Worm (Caenorhabditis elegans) whole organism, L1 larva: ENCODE measurements around the gene C53C11.5.

Experiments used
- C04F5.9 ChIP-seq: sonication (generic microtip); optimal IDR thresholded peaks from 2 replicates; lab custom pipeline; 2016; ENCODE audit warnings: missing genetic modification characterization, missing compliant biosample characterization
- aly-2 ChIP-seq: fragments of 150-350 bp; optimal IDR thresholded peaks from 2 replicates; lab custom pipeline; 2014; ENCODE audit warnings: missing biosample characterization, missing genetic modification characterization
- ama-1 ChIP-seq: fragments of 150-350 bp; optimal IDR thresholded peaks from 2 replicates; lab custom pipeline; 2014
- blmp-1 ChIP-seq: fragments of 150-350 bp; optimal IDR thresholded peaks from 2 replicates; lab custom pipeline; 2014; ENCODE audit warnings: missing biosample characterization, missing genetic modification characterization
- ceh-63 ChIP-seq: fragments of 200-800 bp; sonication (Bioruptor generic); optimal IDR thresholded peaks from 2 replicates; lab custom pipeline; 2018; ENCODE audit warnings: mild to moderate bottlenecking, missing genetic modification characterization, missing compliant biosample characterization
- ceh-8 ChIP-seq: fragments of 200-800 bp; sonication (Bioruptor generic); optimal IDR thresholded peaks from 2 replicates; lab custom pipeline; 2018; ENCODE audit warnings: mild to moderate bottlenecking, missing genetic modification characterization, moderate library complexity, missing compliant biosample characterization
- ces-1 ChIP-seq: fragments of 150-350 bp; optimal IDR thresholded peaks from 2 replicates; lab custom pipeline; 2014; ENCODE audit warnings: missing biosample characterization, missing genetic modification reagents, missing genetic modification characterization
- dpl-1 ChIP-seq, 3 experiments: fragments of 150-350 bp in 2 of 3; sonication (generic microtip) in 1 of 3; optimal IDR thresholded peaks; 2 replicates each; lab custom pipeline; 2014 to 2017; ENCODE audit warnings: missing biosample characterization in 3 of 3, missing genetic modification characterization in 3 of 3, missing genetic modification reagents in 3 of 3
- efl-1 ChIP-seq, 4 experiments: fragments of 150-350 bp; optimal IDR thresholded peaks in 3 of 4; peaks in 1 of 4; 1 replicate in 1 of 4; 2 replicates in 3 of 4; lab custom pipeline; 2014; ENCODE audit warnings: missing biosample characterization in 2 of 4, missing genetic modification characterization in 2 of 4, missing genetic modification reagents in 2 of 4
- egl-13 ChIP-seq: sonication (generic microtip); optimal IDR thresholded peaks from 2 replicates; lab custom pipeline; 2016; ENCODE audit warnings: missing genotype, missing genetic modification reagents, missing genetic modification characterization, missing compliant biosample characterization
- elt-2 ChIP-seq: sonication (generic microtip); optimal IDR thresholded peaks from 2 replicates; lab custom pipeline; 2016; ENCODE audit warnings: missing genetic modification characterization, mild to moderate bottlenecking, inconsistent platforms, missing compliant biosample characterization, missing genetic modification reagents
- elt-3 ChIP-seq, 6 experiments: fragments of 150-350 bp in 1 of 6; sonication (generic microtip); optimal IDR thresholded peaks; 2 replicates each; lab custom pipeline; 2017 to 2018; ENCODE audit warnings: missing biosample characterization in 6 of 6, missing genetic modification characterization in 6 of 6, inconsistent platforms in 1 of 6
- ets-5 ChIP-seq: fragments of 200-800 bp; sonication (Bioruptor generic); IDR thresholded peaks from 2 replicates; pipeline ENCODE4 v1.3.6; 2022; ENCODE audit warnings: missing genetic modification characterization, missing compliant biosample characterization
- fkh-10 ChIP-seq: sonication (generic microtip); optimal IDR thresholded peaks from 2 replicates; lab custom pipeline; 2017; ENCODE audit warnings: missing biosample characterization, missing genetic modification reagents, missing genetic modification characterization
- fos-1 ChIP-seq: fragments of 150-350 bp; optimal IDR thresholded peaks from 2 replicates; lab custom pipeline; 2014; ENCODE audit warnings: missing biosample characterization, missing genetic modification characterization
- hpl-2 ChIP-seq: fragments of 150-350 bp; optimal IDR thresholded peaks from 2 replicates; lab custom pipeline; 2014; ENCODE audit warnings: missing biosample characterization, missing genetic modification reagents, missing genetic modification characterization
- irx-1 ChIP-seq: sonication (generic microtip); optimal IDR thresholded peaks from 2 replicates; lab custom pipeline; 2016; ENCODE audit warnings: missing genetic modification characterization, missing compliant biosample characterization
- isw-1 ChIP-seq: fragments of 200-800 bp; sonication (Bioruptor generic); IDR thresholded peaks from 2 replicates; pipeline ENCODE4 v1.3.6; 2022; ENCODE audit warnings: missing genetic modification characterization, missing compliant biosample characterization
- jun-1 ChIP-seq: fragments of 150-350 bp; optimal IDR thresholded peaks from 2 replicates; lab custom pipeline; 2014; ENCODE audit warnings: missing biosample characterization, missing genetic modification reagents, missing genetic modification characterization
- lin-13 ChIP-seq: fragments of 150-350 bp; optimal IDR thresholded peaks from 2 replicates; lab custom pipeline; 2014; ENCODE audit warnings: missing biosample characterization, missing genetic modification reagents, missing genetic modification characterization
- lin-14 ChIP-seq: fragments of 200-800 bp; sonication (Bioruptor generic); optimal IDR thresholded peaks from 2 replicates; lab custom pipeline; 2018; ENCODE audit warnings: mild to moderate bottlenecking, missing genetic modification characterization, moderate library complexity, missing compliant biosample characterization
- lin-15B ChIP-seq: fragments of 150-350 bp; sonication (generic microtip); optimal IDR thresholded peaks from 3 replicates; lab custom pipeline; 2014; ENCODE audit warnings: missing biosample characterization, missing genetic modification characterization
- lin-35 ChIP-seq, 2 experiments: fragments of 150-350 bp; optimal IDR thresholded peaks; 2 replicates each; lab custom pipeline; 2014; ENCODE audit warnings: missing biosample characterization in 2 of 2, missing genetic modification characterization in 2 of 2, missing genetic modification reagents in 2 of 2
- mdl-1 ChIP-seq, 2 experiments: fragments of 150-350 bp; optimal IDR thresholded peaks; 2 replicates each; lab custom pipeline; 2014 to 2017; ENCODE audit warnings: missing biosample characterization in 2 of 2, missing genetic modification characterization in 2 of 2, inconsistent platforms in 1 of 2
- nhr-11 ChIP-seq: fragments of 150-350 bp; optimal IDR thresholded peaks from 2 replicates; lab custom pipeline; 2014; ENCODE audit warnings: missing biosample characterization, missing genetic modification characterization
- nhr-19 ChIP-seq: fragments of 200-800 bp; sonication (Bioruptor generic); conservative IDR thresholded peaks from 2 replicates; pipeline ENCODE4 v1.3.6; 2022; ENCODE audit warnings: missing genetic modification characterization, missing compliant biosample characterization
- nhr-237 ChIP-seq: fragments of 150-350 bp; optimal IDR thresholded peaks from 2 replicates; lab custom pipeline; 2014; ENCODE audit warnings: missing biosample characterization, missing genetic modification characterization
- nhr-28 ChIP-seq: fragments of 150-350 bp; optimal IDR thresholded peaks from 2 replicates; lab custom pipeline; 2014; ENCODE audit warnings: missing biosample characterization, missing genetic modification characterization
- nhr-71 ChIP-seq: sonication (generic microtip); optimal IDR thresholded peaks from 2 replicates; lab custom pipeline; 2016; ENCODE audit warnings: mild to moderate bottlenecking, missing genetic modification characterization, moderate library complexity, missing compliant biosample characterization
- nhr-76 ChIP-seq: sonication (generic microtip); optimal IDR thresholded peaks from 2 replicates; lab custom pipeline; 2017; ENCODE audit warnings: missing biosample characterization, missing genetic modification characterization
- nhr-77 ChIP-seq: fragments of 150-350 bp; optimal IDR thresholded peaks from 2 replicates; lab custom pipeline; 2014; ENCODE audit warnings: missing biosample characterization, missing genetic modification characterization
- pax-3 ChIP-seq: fragments of 200-800 bp; sonication (Bioruptor generic); optimal IDR thresholded peaks from 2 replicates; lab custom pipeline; 2018; ENCODE audit warnings: mild to moderate bottlenecking, missing genetic modification characterization, moderate library complexity, missing compliant biosample characterization
- rnt-1 ChIP-seq: sonication (generic microtip); optimal IDR thresholded peaks from 2 replicates; lab custom pipeline; 2016; ENCODE audit warnings: mild to moderate bottlenecking, missing genetic modification characterization, moderate library complexity, missing compliant biosample characterization
- snpc-4 ChIP-seq: fragments of 150-350 bp; optimal IDR thresholded peaks from 2 replicates; lab custom pipeline; 2014; ENCODE audit warnings: missing biosample characterization, missing genetic modification characterization
- snu-23 ChIP-seq: sonication (generic microtip); optimal IDR thresholded peaks from 2 replicates; lab custom pipeline; 2016; ENCODE audit warnings: missing genetic modification characterization, missing compliant biosample characterization
- sox-4 ChIP-seq: sonication (generic microtip); optimal IDR thresholded peaks from 2 replicates; lab custom pipeline; 2016; ENCODE audit warnings: missing genetic modification characterization, missing compliant biosample characterization
- sup-37 ChIP-seq: fragments of 200-800 bp; sonication (Bioruptor generic); optimal IDR thresholded peaks from 2 replicates; lab custom pipeline; 2018; ENCODE audit warnings: mild to moderate bottlenecking, missing genetic modification characterization, missing compliant biosample characterization
- tlp-1 ChIP-seq: fragments of 150-350 bp; optimal IDR thresholded peaks from 2 replicates; lab custom pipeline; 2014; ENCODE audit warnings: missing biosample characterization, missing genetic modification characterization
- unc-130 ChIP-seq: fragments of 150-350 bp; optimal IDR thresholded peaks from 2 replicates; lab custom pipeline; 2017; ENCODE audit warnings: missing biosample characterization, missing genetic modification characterization, inconsistent platforms
- unc-30 ChIP-seq: sonication (generic microtip); optimal IDR thresholded peaks from 2 replicates; lab custom pipeline; 2017; ENCODE audit warnings: missing biosample characterization, missing genetic modification characterization
- unc-86 ChIP-seq: sonication (generic microtip); optimal IDR thresholded peaks from 2 replicates; lab custom pipeline; 2016; ENCODE audit warnings: missing genetic modification characterization, missing compliant biosample characterization
- ztf-11 ChIP-seq, 2 experiments: sonication (generic microtip); optimal IDR thresholded peaks; 2 replicates each; lab custom pipeline; 2016 to 2017; ENCODE audit warnings: missing genetic modification characterization in 2 of 2, missing biosample characterization in 1 of 2, missing compliant biosample characterization in 1 of 2
- ztf-4 ChIP-seq: fragments of 150-350 bp; optimal IDR thresholded peaks from 2 replicates; lab custom pipeline; 2014; ENCODE audit warnings: missing biosample characterization, missing genetic modification characterization

The C53C11.5 gene

DNA sequence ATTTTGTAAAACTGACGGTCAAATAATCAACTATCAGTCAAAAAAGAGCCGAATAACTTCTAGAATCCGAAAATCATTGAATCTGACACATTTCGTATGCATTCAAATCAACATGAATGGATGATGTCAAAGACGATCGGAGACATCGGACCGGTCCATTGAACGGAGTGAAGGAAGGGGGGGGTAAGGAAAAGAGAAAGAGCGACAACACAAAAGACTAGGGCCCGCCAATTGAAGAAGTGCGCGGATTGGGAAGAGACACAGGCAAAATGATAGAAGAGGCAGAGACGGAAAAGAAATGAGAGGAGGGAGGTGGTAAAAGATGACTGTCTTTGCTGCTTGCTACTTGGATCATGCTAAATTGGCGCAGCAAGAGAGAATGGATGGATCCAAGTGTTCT, 35.7 kb downstream of the C53C11.5 start (continued):
- TF ChIP-seq lin-35 (GFP tag; optimal IDR thresholded peaks at IDR 0.05; lab: Kevin White, UChicago) (no peak), mdl-1 (tag; optimal IDR thresholded peaks at IDR 0.05; lab: Kevin White, UChicago) (no peak), aly-2 (tag; lab: Kevin White, UChicago) (no peak), ceh-63 (GFP tag; lab: Kevin White, UChicago) (no peak), egl-13 (tag; lab: Kevin White, UChicago) (no peak), nhr-76 (tag; lab: Kevin White, UChicago) (no peak), blmp-1 (tag; lab: Kevin White, UChicago) (peak; percentile 55), dpl-1 (GFP tag; optimal IDR thresholded peaks at IDR 0.05; lab: Kevin White, UChicago) (no peak), ztf-11 (tag; optimal IDR thresholded peaks at IDR 0.05; lab: Kevin White, UChicago) (no peak), sox-4 (no peak), lin-15B (no peak), unc-86 (tag; lab: Kevin White, UChicago) (no peak), unc-30 (tag; lab: Kevin White, UChicago) (no peak), hpl-2 (GFP tag; lab: Kevin White, UChicago) (no peak), nhr-71 (tag; lab: Kevin White, UChicago) (no peak), snpc-4 (tag; lab: Kevin White, UChicago) (no peak), nhr-77 (tag; lab: Kevin White, UChicago) (no peak), ces-1 (no peak), lin-13 (no peak), snu-23 (GFP tag; lab: Kevin White, UChicago) (peak; percentile 5), rnt-1 (tag; lab: Kevin White, UChicago) (no peak), nhr-237 (tag; lab: Kevin White, UChicago) (no peak), fos-1 (tag; lab: Kevin White, UChicago) (no peak), C04F5.9 (tag; lab: Kevin White, UChicago) (no peak)

- TF ChIP-seq elt-3 (tag; optimal IDR thresholded peaks at IDR 0.05; lab: Kevin White, UChicago) (peak in 1 of 6 experiments; percentile 43), unc-86 (tag; lab: Kevin White, UChicago) (no peak), ztf-4 (no peak), blmp-1 (tag; lab: Kevin White, UChicago) (peak; percentile 69), nhr-11 (tag; lab: Kevin White, UChicago) (no peak), ceh-8 (GFP tag; lab: Kevin White, UChicago) (no peak), sup-37 (GFP tag; lab: Kevin White, UChicago) (no peak), fkh-10 (GFP tag; lab: Kevin White, UChicago) (no peak), tlp-1 (tag; lab: Kevin White, UChicago) (no peak), unc-130 (no peak)
Observed at ce11 chrX:17373955-17374354, 40.1 kb downstream of the C53C11.5 start.

DNA sequence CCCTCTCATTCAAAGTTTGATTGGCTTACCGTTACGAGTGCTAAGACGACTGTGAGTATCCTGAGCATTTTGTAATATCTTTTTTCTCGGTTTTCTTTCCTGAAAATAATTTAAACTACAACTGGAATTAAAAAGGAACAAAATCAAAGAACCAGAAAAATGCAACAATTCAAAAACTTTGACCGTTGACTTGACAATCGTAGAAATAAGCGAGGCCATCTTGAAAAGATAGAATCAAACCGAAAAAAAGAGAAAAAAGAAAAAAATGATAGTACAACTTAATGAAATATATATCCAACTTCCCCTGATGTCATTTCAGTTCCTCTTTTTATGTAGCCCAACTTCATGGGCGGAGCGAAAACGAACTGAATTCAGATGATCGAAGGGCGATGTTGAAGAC, 40.7 kb downstream of the C53C11.5 start, which contains the start of gene F10D7.3:
F10D7.3 (minus strand) TSS at position 101 of the 400 bp plus-strand sequence.
- TF ChIP-seq jun-1 (tag; lab: Kevin White, UChicago), result no peak
- no peak for TF ChIP-seq ceh-8 (GFP tag; lab: Kevin White, UChicago)
- TF ChIP-seq snu-23 (GFP tag; lab: Kevin White, UChicago), result no peak
- no peak for TF ChIP-seq irx-1
- no peak for TF ChIP-seq efl-1 (optimal IDR thresholded peaks at IDR 0.05; lab: Kevin White, UChicago)
- TF ChIP-seq efl-1 (GFP tag; optimal IDR thresholded peaks at IDR 0.05 in 1 of 2; lab: Kevin White, UChicago), result peak in 1 of 2 experiments; percentile 35

DNA sequence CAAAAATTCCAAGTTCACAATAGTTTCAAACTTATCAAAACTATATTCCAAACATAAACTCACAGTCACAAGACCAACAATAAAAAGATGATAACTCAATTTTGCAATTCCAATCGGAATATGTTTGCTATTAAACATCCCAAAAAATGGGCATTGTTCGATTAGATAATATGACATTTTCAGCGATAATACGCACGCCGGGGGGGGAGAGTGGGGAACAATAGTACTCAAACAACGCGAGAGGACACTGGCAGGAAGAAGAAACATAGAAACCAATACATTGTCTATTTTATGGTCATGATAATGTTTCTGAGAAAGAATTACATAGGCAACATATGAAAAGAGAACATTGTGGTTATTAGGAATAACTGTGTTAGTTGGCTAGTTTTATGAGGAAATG, 42.0 kb downstream of the C53C11.5 start:
- TF ChIP-seq isw-1 (GFP tag; lab: Robert Waterston, UW), result no peak
- TF ChIP-seq unc-86 (tag; lab: Kevin White, UChicago), result no peak
- no peak for TF ChIP-seq pax-3 (tag; lab: Kevin White, UChicago)
- no peak for TF ChIP-seq ama-1 (lab: Kevin White, UChicago)
- no peak for TF ChIP-seq nhr-28 (tag; lab: Kevin White, UChicago)
- TF ChIP-seq unc-30 (tag; lab: Kevin White, UChicago), result no peak
- TF ChIP-seq nhr-19 (GFP tag; lab: Robert Waterston, UW), result no peak
- no peak for TF ChIP-seq tlp-1 (tag; lab: Kevin White, UChicago)
- peak; percentile 63 for TF ChIP-seq elt-2 (tag; lab: Kevin White, UChicago)
- TF ChIP-seq ets-5 (GFP tag; lab: Robert Waterston, UW), result no peak
- TF ChIP-seq lin-14, result peak; percentile 4
